Worm (Caenorhabditis elegans): ENCODE data around the gene blos-4.

Gene blos-4

DNA sequence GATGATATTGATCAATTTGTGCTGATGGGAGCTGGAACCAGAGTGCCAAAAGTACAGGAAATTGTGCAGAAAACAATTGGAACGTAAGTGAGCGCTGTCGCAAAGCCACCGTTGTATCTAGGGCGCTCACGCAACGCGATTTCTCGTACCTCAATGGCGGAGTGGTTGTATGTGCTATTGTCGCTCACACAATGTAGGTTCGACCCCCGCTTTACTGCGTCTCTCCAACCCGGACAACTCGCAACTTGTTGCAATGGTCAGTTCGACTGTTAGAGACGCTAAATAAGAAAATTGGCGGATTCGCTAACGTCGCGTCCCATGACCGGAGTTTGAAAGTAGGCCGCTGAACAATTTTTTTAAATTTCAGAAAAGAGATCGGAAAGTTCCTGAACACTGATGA is 3.5 kb downstream of the blos-4 start (continued):
- TF ChIP-seq egl-27 (tag; optimal IDR thresholded peaks at IDR 0.05) (no peak), lin-35 (GFP tag; optimal IDR thresholded peaks at IDR 0.05) (peak; percentile 42 to 83), elt-3 (tag; optimal IDR thresholded peaks at IDR 0.05) (peak in 1 of 6 experiments; percentile 10), sox-4 (tag; optimal IDR thresholded peaks at IDR 0.05) (no peak), unc-62 (GFP tag; optimal IDR thresholded peaks at IDR 0.05) (no peak), nhr-71 (tag; optimal IDR thresholded peaks at IDR 0.05) (peak; percentile 58), aha-1 (tag; optimal IDR thresholded peaks at IDR 0.05) (no peak), ztf-4 (tag; optimal IDR thresholded peaks at IDR 0.05) (no peak), unc-130 (tag; optimal IDR thresholded peaks at IDR 0.05) (peak; percentile 35), xbp-1 (tag; optimal IDR thresholded peaks at IDR 0.05) (peak; percentile 20), fos-1 (tag; optimal IDR thresholded peaks at IDR 0.05) (peak; percentile 10), sup-37 (GFP tag; optimal IDR thresholded peaks at IDR 0.05) (no peak), skn-1 (tag; optimal IDR thresholded peaks at IDR 0.05) (peak; percentile 27), egl-13 (tag; optimal IDR thresholded peaks at IDR 0.05) (no peak), hpl-2 (GFP tag; optimal IDR thresholded peaks at IDR 0.05) (no peak), aly-2 (tag; optimal IDR thresholded peaks at IDR 0.05) (peak; percentile 10), dsc-1 (tag; optimal IDR thresholded peaks at IDR 0.05) (peak; percentile 28), fkh-10 (GFP tag; optimal IDR thresholded peaks at IDR 0.05) (no peak), tbx-2 (tag; optimal IDR thresholded peaks at IDR 0.05) (peak; percentile 24), ets-5 (GFP tag; IDR thresholded peaks at IDR 0.05) (no peak), tlp-1 (tag; optimal IDR thresholded peaks at IDR 0.05) (no peak), nhr-11 (tag; optimal IDR thresholded peaks at IDR 0.05) (no peak), sptf-1 (tag; optimal IDR thresholded peaks at IDR 0.05) (no peak), pax-3 (tag; optimal IDR thresholded peaks at IDR 0.05) (no peak), ceh-82 (tag; optimal IDR thresholded peaks at IDR 0.05) (peak; percentile 4 to 36 (median 20)), zag-1 (tag; optimal IDR thresholded peaks at IDR 0.05) (no peak), ztf-11 (tag; optimal IDR thresholded peaks at IDR 0.05) (no peak), unc-30 (tag; optimal IDR thresholded peaks at IDR 0.05) (no peak), ceh-88 (GFP tag; IDR thresholded peaks at IDR 0.05) (no peak), snu-23 (GFP tag; optimal IDR thresholded peaks at IDR 0.05) (peak; percentile 64), fkh-8 (tag; optimal IDR thresholded peaks at IDR 0.05) (no peak), pqm-1 (tag; optimal IDR thresholded peaks at IDR 0.05) (no peak), hlh-17 (GFP tag; optimal IDR thresholded peaks at IDR 0.05; ENCODE audit: borderline replicate concordance) (no peak), elt-2 (tag; optimal IDR thresholded peaks at IDR 0.05) (peak; percentile 29), nhr-28 (tag; optimal IDR thresholded peaks at IDR 0.05) (no peak), grh-1 (GFP tag; IDR thresholded peaks at IDR 0.05) (no peak), Y116A8C.19 (tag; optimal IDR thresholded peaks at IDR 0.05; ENCODE audit: borderline replicate concordance) (no peak), mep-1 (tag; optimal IDR thresholded peaks at IDR 0.05) (peak; percentile 71), mef-2 (tag; optimal IDR thresholded peaks at IDR 0.05) (no peak), nhr-77 (tag; optimal IDR thresholded peaks at IDR 0.05) (peak; percentile 47), ceh-8 (GFP tag; optimal IDR thresholded peaks at IDR 0.05) (no peak), C04F5.9 (tag; optimal IDR thresholded peaks at IDR 0.05) (no peak), efl-1 (optimal IDR thresholded peaks at IDR 0.05) (peak; percentile 64 to 74), efl-1 (GFP tag; optimal IDR thresholded peaks at IDR 0.05 in 1 of 2) (peak; percentile 62 to 98), efl-3 (GFP tag; optimal IDR thresholded peaks at IDR 0.05) (no peak), nhr-47 (tag; optimal IDR thresholded peaks at IDR 0.05) (peak; percentile 60), C34B4.2 (tag; optimal IDR thresholded peaks at IDR 0.05) (no peak), swsn-7 (tag; optimal IDR thresholded peaks at IDR 0.05) (peak; percentile 58), ama-1 (optimal IDR thresholded peaks at IDR 0.05) (no peak), nhr-20 (tag; optimal IDR thresholded peaks at IDR 0.05) (peak; percentile 45), pag-3 (tag; optimal IDR thresholded peaks at IDR 0.05; ENCODE audit: borderline replicate concordance, insufficient read depth) (no peak), vab-15 (tag; optimal IDR thresholded peaks at IDR 0.05) (no peak), unc-86 (tag; optimal IDR thresholded peaks at IDR 0.05) (peak; percentile 18), rnt-1 (tag; optimal IDR thresholded peaks at IDR 0.05) (peak; percentile 52)
